Fruit fly (Drosophila melanogaster) whole organism, embryonic: Measurements from ENCODE around the gene RabX4.

Source experiments
- Adf1 ChIP-seq: fragments of 200-800 bp; sonication (Bioruptor generic); IDR thresholded peaks from 2 replicates; pipeline ENCODE4 v1.3.6; 2022; ENCODE audit warnings: missing biosample characterization, missing genetic modification characterization
- Bgb ChIP-seq: fragments of 200-800 bp; sonication (Bioruptor generic); IDR thresholded peaks from 2 replicates; pipeline ENCODE4 v1.3.6; 2022; ENCODE audit warnings: missing biosample characterization, missing genetic modification characterization; ENCODE audit not compliant: partially characterized antibody
- CG12219 ChIP-seq: fragments of 200-800 bp; sonication (Bioruptor generic); optimal IDR thresholded peaks from 3 replicates; lab custom pipeline; 2018; ENCODE audit warnings: missing biosample characterization, mild to moderate bottlenecking, missing genetic modification characterization
- CG2120 ChIP-seq: fragments of 200-800 bp; sonication (Bioruptor generic); optimal IDR thresholded peaks from 3 replicates; lab custom pipeline; 2016; ENCODE audit warnings: missing biosample characterization, missing genetic modification characterization
- CG32772 ChIP-seq: fragments of 200-800 bp; sonication (Bioruptor generic); IDR thresholded peaks from 2 replicates; pipeline ENCODE4 v1.3.6; 2022; ENCODE audit warnings: missing biosample characterization, missing genetic modification characterization
- CG4617 ChIP-seq: fragments of 200-800 bp; sonication (Bioruptor generic); optimal IDR thresholded peaks from 3 replicates; lab custom pipeline; 2016; ENCODE audit warnings: missing biosample characterization, missing genetic modification characterization, borderline replicate concordance
- CG4707 ChIP-seq: fragments of 200-800 bp; sonication (Bioruptor generic); optimal IDR thresholded peaks from 2 replicates; lab custom pipeline; 2018; ENCODE audit warnings: missing biosample characterization, mild to moderate bottlenecking, missing genetic modification characterization, moderate library complexity
- CG4854 ChIP-seq: fragments of 200-800 bp; sonication (Bioruptor generic); optimal IDR thresholded peaks from 2 replicates; lab custom pipeline; 2016; ENCODE audit warnings: missing biosample characterization, missing genetic modification characterization, inconsistent platforms
- CG6765 ChIP-seq: fragments of 200-800 bp; sonication (Bioruptor generic); optimal IDR thresholded peaks from 3 replicates; lab custom pipeline; 2017; ENCODE audit warnings: missing biosample characterization, mild to moderate bottlenecking, missing genetic modification characterization
- CG6854 ChIP-seq: fragments of 200-800 bp; sonication (Bioruptor generic); optimal IDR thresholded peaks from 3 replicates; lab custom pipeline; 2017; ENCODE audit warnings: missing biosample characterization, mild to moderate bottlenecking, missing genetic modification characterization
- CG7745 ChIP-seq: fragments of 200-800 bp; sonication (Bioruptor generic); optimal IDR thresholded peaks from 2 replicates; lab custom pipeline; 2018; ENCODE audit warnings: missing biosample characterization, mild to moderate bottlenecking, missing genetic modification characterization, moderate library complexity
- CG7963 ChIP-seq: fragments of 200-800 bp; sonication (Bioruptor generic); IDR thresholded peaks from 3 replicates; pipeline ENCODE4 v1.3.6; 2022; ENCODE audit warnings: missing biosample characterization, missing genetic modification characterization; ENCODE audit not compliant: partially characterized antibody
- CG9797 ChIP-seq: fragments of 200-800 bp; sonication (Bioruptor generic); optimal IDR thresholded peaks from 3 replicates; lab custom pipeline; 2018; ENCODE audit warnings: missing biosample characterization, mild to moderate bottlenecking, missing genetic modification characterization
- CHES-1-like ChIP-seq: fragments of 200-800 bp; sonication (Bioruptor generic); optimal IDR thresholded peaks from 2 replicates; lab custom pipeline; 2016; ENCODE audit warnings: missing biosample characterization, missing genetic modification characterization
- Deaf1 ChIP-seq: fragments of 200-800 bp; optimal IDR thresholded peaks from 3 replicates; lab custom pipeline; 2019; ENCODE audit warnings: missing biosample characterization, mild to moderate bottlenecking, missing genetic modification characterization, moderate library complexity
- Dref ChIP-seq: fragments of 200-800 bp; sonication (Bioruptor generic); IDR thresholded peaks from 2 replicates; pipeline ENCODE4 v1.3.6; 2022; ENCODE audit warnings: missing biosample characterization, missing genetic modification characterization
- E2f1 ChIP-seq: fragments of 200-800 bp; sonication (Bioruptor generic); IDR thresholded peaks from 2 replicates; pipeline ENCODE4 v1.3.6; 2022; ENCODE audit warnings: missing biosample characterization, missing genetic modification characterization
- Ets97D ChIP-seq: fragments of 200-800 bp; sonication (Bioruptor generic); optimal IDR thresholded peaks from 3 replicates; lab custom pipeline; 2016; ENCODE audit warnings: missing biosample characterization, missing genetic modification characterization
- Fer1 ChIP-seq: fragments of 200-800 bp; sonication (Bioruptor generic); optimal IDR thresholded peaks from 2 replicates; lab custom pipeline; 2017; ENCODE audit warnings: missing biosample characterization, mild to moderate bottlenecking, missing genetic modification characterization
- Gug ChIP-seq: fragments of 200-800 bp; sonication (Bioruptor generic); IDR thresholded peaks from 4 replicates; pipeline ENCODE4 v1.3.6; 2022; ENCODE audit warnings: missing biosample characterization, missing genetic modification characterization
- HmgZ ChIP-seq: fragments of 200-800 bp; sonication (Bioruptor generic); optimal IDR thresholded peaks from 2 replicates; lab custom pipeline; 2018; ENCODE audit warnings: missing biosample characterization, mild to moderate bottlenecking, missing genetic modification characterization
- MESR4 ChIP-seq: fragments of 200-800 bp; sonication (Bioruptor generic); optimal IDR thresholded peaks from 2 replicates; lab custom pipeline; 2018; ENCODE audit warnings: missing biosample characterization, mild to moderate bottlenecking, missing genetic modification characterization, moderate library complexity
- Nf-YB ChIP-seq: fragments of 200-800 bp; sonication (Bioruptor generic); optimal IDR thresholded peaks from 3 replicates; lab custom pipeline; 2019; ENCODE audit warnings: missing biosample characterization, mild to moderate bottlenecking, missing genetic modification characterization, moderate library complexity
- Rfx ChIP-seq: fragments of 200-800 bp; sonication (Bioruptor generic); IDR thresholded peaks from 2 replicates; pipeline ENCODE4 v1.3.6; 2022; ENCODE audit warnings: missing biosample characterization, missing genetic modification characterization
- Scr ChIP-seq: fragments of 200-800 bp; sonication (Bioruptor generic); IDR thresholded peaks from 2 replicates; pipeline ENCODE4 v1.3.6; 2022; ENCODE audit warnings: missing biosample characterization, missing genetic modification characterization; ENCODE audit not compliant: partially characterized antibody
- Sry-β ChIP-seq: fragments of 200-800 bp; sonication (Bioruptor generic); optimal IDR thresholded peaks from 2 replicates; lab custom pipeline; 2018; ENCODE audit warnings: missing biosample characterization, mild to moderate bottlenecking, missing genetic modification characterization, moderate library complexity
- Vsx1 ChIP-seq: fragments of 200-800 bp; sonication (Bioruptor generic); optimal IDR thresholded peaks from 2 replicates; lab custom pipeline; 2017; ENCODE audit warnings: missing biosample characterization, mild to moderate bottlenecking, missing genetic modification characterization, missing genetic modification reagents
- amos ChIP-seq: fragments of 200-800 bp; sonication (Bioruptor generic); IDR thresholded peaks from 2 replicates; pipeline ENCODE4 v1.3.6; 2022; ENCODE audit warnings: missing biosample characterization, missing genetic modification characterization; ENCODE audit not compliant: partially characterized antibody
- bbx ChIP-seq: fragments of 200-800 bp; sonication (Bioruptor generic); IDR thresholded peaks from 2 replicates; pipeline ENCODE4 v1.3.6; 2022; ENCODE audit warnings: missing biosample characterization, missing genetic modification characterization; ENCODE audit not compliant: partially characterized antibody
- bsh ChIP-seq, 2 experiments: fragments of 200-800 bp; sonication (Bioruptor generic); optimal IDR thresholded peaks; 2 replicates each; lab custom pipeline; 2017 to 2018; ENCODE audit warnings: mild to moderate bottlenecking in 2 of 2, missing biosample characterization in 2 of 2, missing genetic modification characterization in 2 of 2, moderate library complexity in 1 of 2
- caup ChIP-seq: fragments of 200-800 bp; sonication (Bioruptor generic); optimal IDR thresholded peaks from 3 replicates; lab custom pipeline; 2017; ENCODE audit warnings: missing biosample characterization, mild to moderate bottlenecking, missing genetic modification characterization, moderate library complexity; ENCODE audit not compliant: severe bottlenecking
- dpn ChIP-seq, 2 experiments: fragments of 200-800 bp; sonication (Bioruptor generic); optimal IDR thresholded peaks; 3 replicates each; lab custom pipeline; 2016; ENCODE audit warnings: missing biosample characterization in 2 of 2, missing genetic modification characterization in 2 of 2
- eve ChIP-seq, 2 experiments: fragments of >200 bp; optimal IDR thresholded peaks; 2 replicates each; lab custom pipeline; 2017; ENCODE audit warnings: missing biosample characterization in 2 of 2, missing genetic modification characterization in 2 of 2
- gce ChIP-seq: fragments of 200-800 bp; sonication (Bioruptor generic); IDR thresholded peaks from 3 replicates; pipeline ENCODE4 v1.3.6; 2022; ENCODE audit warnings: missing biosample characterization, missing genetic modification characterization
- gfzf ChIP-seq: fragments of 200-800 bp; sonication (Bioruptor generic); optimal IDR thresholded peaks from 2 replicates; lab custom pipeline; 2016; ENCODE audit warnings: missing biosample characterization, mild to moderate bottlenecking, missing genetic modification characterization, moderate library complexity
- gro ChIP-seq: fragments of 200-800 bp; sonication (Bioruptor generic); optimal IDR thresholded peaks from 2 replicates; lab custom pipeline; 2016; ENCODE audit warnings: missing biosample characterization, missing genetic modification characterization
- insv ChIP-seq, 2 experiments: fragments of 200-800 bp; sonication (Bioruptor generic); optimal IDR thresholded peaks; 3 replicates each; lab custom pipeline; 2016 to 2018; ENCODE audit warnings: missing biosample characterization in 2 of 2, missing genetic modification characterization in 2 of 2
- jumu ChIP-seq: fragments of 200-800 bp; sonication (Bioruptor generic); optimal IDR thresholded peaks from 3 replicates; lab custom pipeline; 2016; ENCODE audit warnings: missing biosample characterization, missing genetic modification characterization
- nerfin-2 ChIP-seq: fragments of 200-800 bp; sonication (Bioruptor generic); IDR thresholded peaks from 2 replicates; pipeline ENCODE4 v1.3.6; 2022; ENCODE audit warnings: missing biosample characterization, missing genetic modification characterization; ENCODE audit not compliant: partially characterized antibody
- ro ChIP-seq: fragments of 200-800 bp; sonication (Bioruptor generic); IDR thresholded peaks from 2 replicates; pipeline ENCODE4 v1.3.6; 2022; ENCODE audit warnings: missing biosample characterization, missing genetic modification characterization
- row ChIP-seq: fragments of 200-800 bp; sonication (Bioruptor generic); IDR thresholded peaks from 3 replicates; pipeline ENCODE4 v1.3.6; 2022; ENCODE audit warnings: missing biosample characterization, missing genetic modification characterization
- tap ChIP-seq: fragments of 200-800 bp; optimal IDR thresholded peaks from 3 replicates; lab custom pipeline; 2019; ENCODE audit warnings: missing biosample characterization, mild to moderate bottlenecking, missing genetic modification characterization, moderate library complexity
- tll ChIP-seq, 2 experiments: fragments of 200-800 bp in 1 of 2; fragments of >200 bp in 1 of 2; sonication (Bioruptor generic) in 1 of 2; optimal IDR thresholded peaks; 2 replicates each; lab custom pipeline; 2017 to 2019; ENCODE audit warnings: missing biosample characterization in 2 of 2, missing genetic modification characterization in 2 of 2, mild to moderate bottlenecking in 1 of 2, moderate library complexity in 1 of 2
- tna ChIP-seq: fragments of 200-800 bp; sonication (Bioruptor generic); IDR thresholded peaks from 2 replicates; pipeline ENCODE4 v1.3.6; 2022; ENCODE audit warnings: missing biosample characterization, missing genetic modification characterization; ENCODE audit not compliant: partially characterized antibody
- trem ChIP-seq: fragments of 200-800 bp; optimal IDR thresholded peaks from 3 replicates; lab custom pipeline; 2019; ENCODE audit warnings: missing biosample characterization, mild to moderate bottlenecking, missing genetic modification characterization, moderate library complexity
- unc-4 ChIP-seq: fragments of 200-800 bp; sonication (Bioruptor generic); IDR thresholded peaks from 2 replicates; pipeline ENCODE4 v1.3.6; 2022; ENCODE audit warnings: missing biosample characterization, missing genetic modification characterization; ENCODE audit not compliant: partially characterized antibody
- vnd ChIP-seq: fragments of 200-800 bp; sonication (Bioruptor generic); IDR thresholded peaks from 3 replicates; pipeline ENCODE4 v1.3.6; 2022; ENCODE audit warnings: missing biosample characterization, missing genetic modification characterization; ENCODE audit not compliant: partially characterized antibody
- wek ChIP-seq: fragments of 200-800 bp; sonication (Bioruptor generic); optimal IDR thresholded peaks from 3 replicates; lab custom pipeline; 2018; ENCODE audit warnings: missing biosample characterization, mild to moderate bottlenecking, missing genetic modification characterization, moderate library complexity

RabX4 gene

DNA sequence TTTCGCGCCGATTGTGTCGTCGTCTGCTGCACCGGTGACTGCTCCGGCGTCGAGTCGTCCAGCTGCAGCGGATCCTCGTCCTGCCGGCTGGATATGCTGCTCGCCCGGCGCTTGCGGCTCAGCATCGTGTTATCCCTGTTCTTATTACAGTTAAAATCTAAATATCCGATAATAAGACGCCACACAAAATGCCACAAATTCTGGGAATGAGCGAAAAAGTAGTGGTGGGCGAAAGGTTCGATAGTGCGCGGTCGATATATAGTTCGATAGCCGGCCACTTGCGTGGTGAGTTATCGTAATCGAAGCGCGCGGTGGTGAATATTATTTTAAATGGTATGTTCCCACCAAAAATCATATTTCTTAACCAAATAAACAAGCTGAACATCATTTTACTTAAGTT, 23.2 kb downstream of the RabX4 start, which contains the start of gene polybromo (continued):
- TF ChIP-seq tna (GFP tag; lab: Robert Waterston, UW) (peak; percentile 78), insv (GFP tag; optimal IDR thresholded peaks at IDR 0.05; lab: Kevin White, UChicago) (no peak), eve (GFP tag; optimal IDR thresholded peaks at IDR 0.05; lab: Kevin White, UChicago) (no peak), row (peak; percentile 42; the same call in 2 of the 3 replicates), Deaf1 (no peak), MESR4 (peak; percentile 76), E2f1 (GFP tag; lab: Robert Waterston, UW) (peak; percentile 64), vnd (GFP tag; lab: Robert Waterston, UW) (peak; percentile 80; the same call in 2 of the 3 replicates), CG2120 (GFP tag; lab: Kevin White, UChicago) (peak; percentile 13), tap (tag; lab: Kevin White, UChicago) (no peak), Ets97D (GFP tag; lab: Kevin White, UChicago) (peak; percentile 33), gfzf (GFP tag; lab: Kevin White, UChicago) (peak; percentile 27), CG4707 (GFP tag; lab: Kevin White, UChicago) (no peak), gro (GFP tag; lab: Kevin White, UChicago) (peak; percentile 15), Dref (peak; percentile 92), unc-4 (GFP tag; lab: Robert Waterston, UW) (peak; percentile 94), nerfin-2 (GFP tag; lab: Robert Waterston, UW) (peak; percentile 88), dpn (GFP tag; optimal IDR thresholded peaks at IDR 0.05; lab: Kevin White, UChicago) (peak in 1 of 2 experiments; percentile 2), amos (GFP tag; lab: Robert Waterston, UW) (peak; percentile 89), Sry-β (GFP tag; lab: Kevin White, UChicago) (no peak), trem (peak; percentile 51), bbx (GFP tag; lab: Robert Waterston, UW) (peak; percentile 92), CHES-1-like (GFP tag; lab: Kevin White, UChicago) (peak; percentile 1), CG7963 (GFP tag; lab: Robert Waterston, UW) (peak; percentile 75), CG4617 (GFP tag; lab: Kevin White, UChicago) (peak; percentile 61), CG9797 (peak; percentile 41), Scr (peak; percentile 90), jumu (GFP tag; lab: Kevin White, UChicago) (peak; percentile 30), Fer1 (GFP tag; lab: Kevin White, UChicago) (peak; percentile 13)

- no peak for TF ChIP-seq Gug
- TF ChIP-seq Adf1 (GFP tag; lab: Robert Waterston, UW), result peak; percentile 13; the same call in 1 of the 2 replicates
- TF ChIP-seq CG6765 (GFP tag; lab: Kevin White, UChicago), result peak; percentile 18
- no peak for TF ChIP-seq wek
- no peak for TF ChIP-seq tll (GFP tag; optimal IDR thresholded peaks at IDR 0.05; lab: Kevin White, UChicago)
- TF ChIP-seq CG4854 (GFP tag; lab: Kevin White, UChicago), result no peak
- peak; percentile 8 for TF ChIP-seq HmgZ (tag; lab: Kevin White, UChicago)
- 0 out of 2 replicates have a peak, but pooled peaks have one; percentile 18 for TF ChIP-seq Bgb (GFP tag; lab: Robert Waterston, UW)
- peak; percentile 83 for TF ChIP-seq Vsx1 (GFP tag; lab: Kevin White, UChicago)
- no peak for TF ChIP-seq CG32772 (GFP tag; lab: Robert Waterston, UW)
- TF ChIP-seq amos (GFP tag; lab: Robert Waterston, UW), result peak; percentile 16; the same call in 1 of the 2 replicates
- peak; percentile 56 for TF ChIP-seq CG7745 (tag; lab: Kevin White, UChicago)
- no peak for TF ChIP-seq Nf-YB
- no peak for TF ChIP-seq ro (GFP tag; lab: Robert Waterston, UW)
- TF ChIP-seq CG12219 (GFP tag; lab: Kevin White, UChicago), result no peak
- TF ChIP-seq gce (GFP tag; lab: Robert Waterston, UW), result no peak
- TF ChIP-seq Sry-β (GFP tag; lab: Kevin White, UChicago), result peak; percentile 8
- TF ChIP-seq caup (GFP tag; lab: Kevin White, UChicago), result no peak
- no peak for TF ChIP-seq CG6854 (GFP tag; lab: Kevin White, UChicago)
- no peak for TF ChIP-seq bsh (GFP tag; optimal IDR thresholded peaks at IDR 0.05; lab: Kevin White, UChicago)
- TF ChIP-seq Rfx (GFP tag; lab: Robert Waterston, UW), result 0 out of 2 replicates have a peak, but pooled peaks have one; percentile 23
These were observed 28.7 kb downstream of the RabX4 start, which contains the start of gene Ude for dm6 chr3R:24799503-24799902. TSS of gene Ude (minus strand) at chr3R:24799668.
